Worm (Caenorhabditis elegans): ENCODE data around the gene ZK899.3.

ZK899.3 gene

ce11 chrX:9403622-9404255 is 49.2 kb upstream of the ZK899.3 start (continued):
- TF ChIP-seq fkh-8 (tag; optimal IDR thresholded peaks at IDR 0.05) (no peak), lir-3 (tag; optimal IDR thresholded peaks at IDR 0.05; ENCODE audit: poor library complexity) (no peak), aly-2 (tag; optimal IDR thresholded peaks at IDR 0.05) (no peak), C34B4.2 (tag; optimal IDR thresholded peaks at IDR 0.05) (no peak), pqm-1 (tag; optimal IDR thresholded peaks at IDR 0.05) (no peak), ceh-88 (GFP tag; IDR thresholded peaks at IDR 0.05) (no peak), nhr-85 (tag) (peak; percentile 93), unc-86 (tag; optimal IDR thresholded peaks at IDR 0.05) (no peak), snu-23 (GFP tag; optimal IDR thresholded peaks at IDR 0.05) (peak; percentile 35), hlh-4 (tag; optimal IDR thresholded peaks at IDR 0.05) (no peak), nhr-19 (GFP tag; conservative IDR thresholded peaks at IDR 0.05) (0 out of 2 replicates have a peak, but pooled peaks have one; percentile 12), ets-5 (GFP tag; IDR thresholded peaks at IDR 0.05) (no peak), unc-62 (GFP tag; optimal IDR thresholded peaks at IDR 0.05) (no peak), elt-3 (tag; optimal IDR thresholded peaks at IDR 0.05) (peak in 5 of 6 experiments; percentile 40 to 82 (median 52)), fos-1 (tag; optimal IDR thresholded peaks at IDR 0.05) (no peak), nhr-237 (tag; optimal IDR thresholded peaks at IDR 0.05) (no peak), nhr-12 (tag; optimal IDR thresholded peaks at IDR 0.05) (no peak), lin-13 (GFP tag; optimal IDR thresholded peaks at IDR 0.05) (no peak)

ce11 chrX:9405922-9406321 is 47.0 kb upstream of the ZK899.3 start:
- TF ChIP-seq blmp-1 (tag; optimal IDR thresholded peaks at IDR 0.05) (peak; percentile 31), zip-4 (GFP tag; optimal IDR thresholded peaks at IDR 0.05) (no peak), lin-14 (GFP tag; optimal IDR thresholded peaks at IDR 0.05) (peak; percentile 28), Y116A8C.19 (tag; optimal IDR thresholded peaks at IDR 0.05; ENCODE audit: borderline replicate concordance) (no peak), nhr-85 (tag) (peak; percentile 39)

- TF ChIP-seq lin-14 (GFP tag; optimal IDR thresholded peaks at IDR 0.05) (peak; percentile 74), nhr-12 (tag; optimal IDR thresholded peaks at IDR 0.05) (no peak), nhr-90 (tag; optimal IDR thresholded peaks at IDR 0.05; ENCODE audit: poor library complexity) (peak; percentile 44), lin-35 (GFP tag; optimal IDR thresholded peaks at IDR 0.05) (peak in 1 of 2 experiments; percentile 16), pqm-1 (tag; optimal IDR thresholded peaks at IDR 0.05) (no peak), nhr-85 (tag) (peak; percentile 87), fkh-4 (tag; optimal IDR thresholded peaks at IDR 0.05; ENCODE audit: borderline replicate concordance) (no peak), pag-3 (tag; optimal IDR thresholded peaks at IDR 0.05; ENCODE audit: borderline replicate concordance, insufficient read depth) (no peak), mep-1 (tag; optimal IDR thresholded peaks at IDR 0.05) (no peak), unc-86 (tag; optimal IDR thresholded peaks at IDR 0.05) (no peak), lsy-2 (tag; optimal IDR thresholded peaks at IDR 0.05) (no peak), blmp-1 (tag; optimal IDR thresholded peaks at IDR 0.05) (peak; percentile 70), ceh-63 (GFP tag; optimal IDR thresholded peaks at IDR 0.05) (no peak), xbp-1 (tag; optimal IDR thresholded peaks at IDR 0.05) (no peak), tbx-2 (tag; optimal IDR thresholded peaks at IDR 0.05) (no peak), snu-23 (GFP tag; optimal IDR thresholded peaks at IDR 0.05) (peak; percentile 55), lir-3 (tag; optimal IDR thresholded peaks at IDR 0.05; ENCODE audit: poor library complexity) (no peak), ztf-11 (tag; optimal IDR thresholded peaks at IDR 0.05) (no peak), egl-13 (tag; optimal IDR thresholded peaks at IDR 0.05) (no peak), tlp-1 (tag; optimal IDR thresholded peaks at IDR 0.05) (no peak), swsn-7 (tag; optimal IDR thresholded peaks at IDR 0.05) (no peak), mef-2 (tag; optimal IDR thresholded peaks at IDR 0.05) (no peak), snpc-4 (tag; optimal IDR thresholded peaks at IDR 0.05) (no peak), nhr-237 (tag; optimal IDR thresholded peaks at IDR 0.05) (no peak), lin-15B (tag; optimal IDR thresholded peaks at IDR 0.05) (no peak), skn-1 (tag; optimal IDR thresholded peaks at IDR 0.05) (no peak), ets-5 (GFP tag; IDR thresholded peaks at IDR 0.05) (no peak), jun-1 (tag; optimal IDR thresholded peaks at IDR 0.05) (no peak), ceh-82 (tag; optimal IDR thresholded peaks at IDR 0.05) (no peak), hpl-2 (GFP tag; optimal IDR thresholded peaks at IDR 0.05) (no peak), zip-4 (GFP tag; optimal IDR thresholded peaks at IDR 0.05) (no peak), C34B4.2 (tag; optimal IDR thresholded peaks at IDR 0.05) (no peak), C04F5.9 (tag; optimal IDR thresholded peaks at IDR 0.05) (no peak), ama-1 (optimal IDR thresholded peaks at IDR 0.05) (no peak), egl-27 (tag; optimal IDR thresholded peaks at IDR 0.05) (no peak), nhr-28 (tag; optimal IDR thresholded peaks at IDR 0.05) (no peak), nhr-84 (tag; optimal IDR thresholded peaks at IDR 0.05) (no peak), unc-62 (GFP tag; optimal IDR thresholded peaks at IDR 0.05) (no peak)
Measured at ce11 chrX:9409114-9409513, 43.8 kb upstream of the ZK899.3 start.

Measured in whole organism, L1 larva.